Worm (Caenorhabditis elegans) whole organism, mixed stage, embryonic: ENCODE measurements around the gene sri-32.
"Not testable (repeated sequence)": the region's sequence is repeated elsewhere in the genome, so short reads cannot be mapped to it uniquely, and the experiment has no call there.

Experiments
- M03D4.4 ChIP-seq: sonication (generic microtip); optimal IDR thresholded peaks from 2 replicates; lab custom pipeline; 2017; ENCODE audit warnings: mild to moderate bottlenecking, missing genetic modification characterization, missing compliant biosample characterization
- bed-3 ChIP-seq: fragments of 200-800 bp; sonication (Bioruptor generic); optimal IDR thresholded peaks from 3 replicates; lab custom pipeline; 2018; ENCODE audit warnings: mild to moderate bottlenecking, missing genetic modification characterization, moderate library complexity, missing compliant biosample characterization
- blmp-1 ChIP-seq: fragments of 150-350 bp; optimal IDR thresholded peaks from 2 replicates; lab custom pipeline; 2014; ENCODE audit warnings: missing biosample characterization, missing genetic modification characterization
- ceh-39 ChIP-seq: fragments of 150-350 bp; optimal IDR thresholded peaks from 2 replicates; lab custom pipeline; 2014; ENCODE audit warnings: missing biosample characterization, missing genetic modification characterization
- ceh-43 ChIP-seq: fragments of 200-800 bp; sonication (Bioruptor generic); optimal IDR thresholded peaks from 2 replicates; lab custom pipeline; 2018; ENCODE audit warnings: mild to moderate bottlenecking, missing genetic modification characterization, moderate library complexity, missing compliant biosample characterization
- ces-1 ChIP-seq: fragments of 150-350 bp; optimal IDR thresholded peaks from 2 replicates; lab custom pipeline; 2014; ENCODE audit warnings: missing biosample characterization, missing genetic modification reagents, missing genetic modification characterization
- cnd-1 ChIP-seq: fragments of 200-800 bp; sonication (Bioruptor generic); optimal IDR thresholded peaks from 2 replicates; lab custom pipeline; 2018; ENCODE audit warnings: mild to moderate bottlenecking, missing genetic modification characterization, missing compliant biosample characterization
- drap-1 ChIP-seq: fragments of 200-800 bp; sonication (Bioruptor generic); optimal IDR thresholded peaks from 3 replicates; lab custom pipeline; 2018; ENCODE audit warnings: mild to moderate bottlenecking, missing genetic modification characterization, missing compliant biosample characterization
- elt-1 ChIP-seq: sonication (generic microtip); optimal IDR thresholded peaks from 2 replicates; lab custom pipeline; 2017; ENCODE audit warnings: missing genetic modification characterization, mild to moderate bottlenecking, missing compliant biosample characterization, antibody characterized with exemption, moderate library complexity, borderline replicate concordance; ENCODE audit not compliant: insufficient read depth
- elt-3 ChIP-seq: fragments of 150-350 bp; optimal IDR thresholded peaks from 2 replicates; lab custom pipeline; 2014; ENCODE audit warnings: missing biosample characterization, missing genetic modification characterization
- flh-1 ChIP-seq: fragments of 200-800 bp; sonication (Bioruptor generic); optimal IDR thresholded peaks from 2 replicates; lab custom pipeline; 2018; ENCODE audit warnings: mild to moderate bottlenecking, missing genetic modification characterization, moderate library complexity, missing compliant biosample characterization
- ham-2 ChIP-seq: fragments of 200-800 bp; sonication (Bioruptor generic); optimal IDR thresholded peaks from 2 replicates; lab custom pipeline; 2018; ENCODE audit warnings: mild to moderate bottlenecking, missing genetic modification characterization, missing compliant biosample characterization
- hlh-1 ChIP-seq: fragments of 150-350 bp; optimal IDR thresholded peaks from 2 replicates; lab custom pipeline; 2014; ENCODE audit warnings: missing biosample characterization, missing genetic modification reagents, missing genetic modification characterization
- lin-13 ChIP-seq: fragments of 150-350 bp; optimal IDR thresholded peaks from 2 replicates; lab custom pipeline; 2014; ENCODE audit warnings: missing biosample characterization, missing genetic modification characterization
- lin-32 ChIP-seq: fragments of 200-800 bp; sonication (Bioruptor generic); optimal IDR thresholded peaks from 2 replicates; lab custom pipeline; 2018; ENCODE audit warnings: mild to moderate bottlenecking, missing genetic modification characterization, missing compliant biosample characterization
- lsy-2 ChIP-seq: fragments of 150-350 bp; optimal IDR thresholded peaks from 2 replicates; lab custom pipeline; 2014; ENCODE audit warnings: missing biosample characterization, missing genetic modification characterization
- mab-5 ChIP-seq: fragments of 150-350 bp; optimal IDR thresholded peaks from 2 replicates; lab custom pipeline; 2014; ENCODE audit warnings: missing biosample characterization, missing genetic modification characterization
- mep-1 ChIP-seq: fragments of 150-350 bp; optimal IDR thresholded peaks from 2 replicates; lab custom pipeline; 2017; ENCODE audit warnings: missing biosample characterization, missing genetic modification reagents, missing genetic modification characterization, inconsistent platforms
- mls-2 ChIP-seq: sonication (generic microtip); optimal IDR thresholded peaks from 2 replicates; lab custom pipeline; 2016; ENCODE audit warnings: mild to moderate bottlenecking, missing genetic modification characterization, moderate library complexity, missing compliant biosample characterization
- nhr-2 ChIP-seq: fragments of 150-350 bp; optimal IDR thresholded peaks from 2 replicates; lab custom pipeline; 2014; ENCODE audit warnings: missing biosample characterization, missing genetic modification characterization
- nhr-237 ChIP-seq: fragments of 150-350 bp; optimal IDR thresholded peaks from 2 replicates; lab custom pipeline; 2014; ENCODE audit warnings: missing biosample characterization, missing genetic modification characterization
- nhr-28 ChIP-seq: fragments of 150-350 bp; optimal IDR thresholded peaks from 2 replicates; lab custom pipeline; 2014; ENCODE audit warnings: missing biosample characterization, missing genetic modification characterization
- pha-4 ChIP-seq: fragments of 150-350 bp; optimal IDR thresholded peaks from 2 replicates; lab custom pipeline; 2018; ENCODE audit warnings: missing biosample characterization, missing genetic modification reagents, missing genetic modification characterization
- sem-2 ChIP-seq: fragments of 200-800 bp; sonication (Bioruptor generic); optimal IDR thresholded peaks from 2 replicates; lab custom pipeline; 2018; ENCODE audit warnings: mild to moderate bottlenecking, missing genetic modification characterization, missing compliant biosample characterization
- snpc-4 ChIP-seq: fragments of 150-350 bp; optimal IDR thresholded peaks from 2 replicates; lab custom pipeline; 2014; ENCODE audit warnings: missing biosample characterization, missing genetic modification characterization
- sptf-1 ChIP-seq: sonication (generic microtip); optimal IDR thresholded peaks from 2 replicates; lab custom pipeline; 2017; ENCODE audit warnings: mild to moderate bottlenecking, missing genetic modification characterization, moderate library complexity, missing compliant biosample characterization
- tbx-8 ChIP-seq: fragments of 200-800 bp; sonication (Bioruptor generic); optimal IDR thresholded peaks from 2 replicates; lab custom pipeline; 2018; ENCODE audit warnings: mild to moderate bottlenecking, missing genetic modification characterization, moderate library complexity, missing compliant biosample characterization
- unc-120 ChIP-seq: sonication (generic microtip); optimal IDR thresholded peaks from 2 replicates; lab custom pipeline; 2017; ENCODE audit warnings: missing genetic modification characterization, missing compliant biosample characterization; ENCODE audit not compliant: poor library complexity, severe bottlenecking
- unc-39 ChIP-seq: fragments of 150-350 bp; optimal IDR thresholded peaks from 2 replicates; lab custom pipeline; 2014; ENCODE audit warnings: missing biosample characterization, missing genetic modification characterization
- unc-62 ChIP-seq: fragments of 150-350 bp; optimal IDR thresholded peaks from 2 replicates; lab custom pipeline; 2014; ENCODE audit warnings: missing biosample characterization, missing genetic modification reagents, missing genetic modification characterization
- zip-8 ChIP-seq: fragments of 150-350 bp; optimal IDR thresholded peaks from 2 replicates; lab custom pipeline; 2014; ENCODE audit warnings: missing biosample characterization, missing genetic modification characterization
- ztf-11 ChIP-seq: fragments of 150-350 bp; optimal IDR thresholded peaks from 2 replicates; lab custom pipeline; 2014; ENCODE audit warnings: missing biosample characterization, missing genetic modification characterization

Gene sri-32

ce11 chrII:3154383-3154782 lies at the start of gene sri-32:
Gene sri-32, minus strand, starts transcription at chrII:3154483.
- no peak for TF ChIP-seq sem-2
- TF ChIP-seq elt-3 (tag; lab: Kevin White, UChicago): no peak
- TF ChIP-seq sptf-1 (tag; lab: Kevin White, UChicago): no peak

- TF ChIP-seq lin-13 (tag; lab: Kevin White, UChicago) (no peak), bed-3 (GFP tag; lab: Kevin White, UChicago) (no peak), nhr-2 (no peak), sem-2 (no peak), ceh-43 (no peak), lin-32 (GFP tag; lab: Kevin White, UChicago) (no peak)
These were observed 49.1 kb upstream of the sri-32 start, which contains the start of gene sri-50 for ce11 chrII:3203415-3203814. Gene sri-50, plus strand, starts transcription at chrII:3203715.

DNA sequence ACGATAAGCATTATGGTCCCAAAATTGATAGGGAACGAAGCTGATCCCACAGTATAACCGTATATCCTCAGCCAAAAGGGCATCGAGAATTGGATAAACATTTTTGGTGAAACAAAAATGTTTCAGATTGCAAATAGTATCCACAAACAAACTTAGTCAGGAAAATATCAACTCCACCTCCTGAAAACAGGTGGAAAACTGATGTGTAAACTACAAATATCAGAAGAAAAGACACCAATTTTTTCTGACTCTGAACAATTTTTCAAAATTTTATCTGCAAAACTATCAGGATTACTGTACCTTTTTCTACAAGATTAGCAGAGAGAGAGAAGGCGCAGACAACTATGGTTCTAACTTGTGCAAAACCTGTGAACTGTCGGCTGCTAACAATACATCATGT lies 48.2 kb upstream of the sri-32 start, which contains the start of gene sri-53:
Gene sri-53, minus strand, starts transcription at position 101 of the 400 bp plus-strand sequence.
- no peak for TF ChIP-seq hlh-1 (tag; lab: Kevin White, UChicago)
- TF ChIP-seq unc-39 (tag; lab: Kevin White, UChicago): no peak
- no peak for TF ChIP-seq mep-1
- TF ChIP-seq ceh-39: no peak
- TF ChIP-seq pha-4: no peak
- no peak for TF ChIP-seq nhr-237
- no peak for TF ChIP-seq snpc-4 (tag; lab: Kevin White, UChicago)
- no peak for TF ChIP-seq drap-1 (GFP tag; lab: Kevin White, UChicago)
- no peak for TF ChIP-seq blmp-1 (tag; lab: Kevin White, UChicago)
- TF ChIP-seq elt-1: no peak
- no peak for TF ChIP-seq nhr-2
- no peak for TF ChIP-seq cnd-1 (tag; lab: Kevin White, UChicago)
- no peak for TF ChIP-seq lin-32 (GFP tag; lab: Kevin White, UChicago)
- no peak for TF ChIP-seq mls-2
- TF ChIP-seq sem-2: no peak
- no peak for TF ChIP-seq sptf-1 (tag; lab: Kevin White, UChicago)
- TF ChIP-seq flh-1 (GFP tag; lab: Kevin White, UChicago): no peak
- no peak for TF ChIP-seq M03D4.4 (tag; lab: Kevin White, UChicago)

DNA sequence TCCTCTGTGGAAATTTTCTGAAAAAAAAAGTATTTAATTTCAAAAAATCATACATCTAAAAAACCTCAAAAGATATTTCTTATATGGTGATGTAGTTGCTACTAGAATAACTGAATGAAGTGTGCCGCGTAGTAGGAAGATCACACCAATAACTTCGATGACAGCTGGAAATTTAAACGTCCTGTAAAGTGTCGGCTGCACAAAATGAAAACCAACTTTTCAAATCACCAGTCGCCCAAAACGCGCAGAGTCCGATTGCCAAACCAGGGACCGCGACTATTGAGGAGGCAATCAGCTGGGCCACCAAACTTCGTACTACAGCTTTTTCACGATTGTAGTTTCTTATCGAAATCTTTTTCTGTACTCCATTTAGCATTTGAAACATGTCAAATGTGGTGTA lies 47.0 kb upstream of the sri-32 start, which contains the start of gene sri-48:
Gene sri-48, minus strand, starts transcription at position 101 of the 400 bp plus-strand sequence.
- not testable (repeated sequence) for TF ChIP-seq ztf-11, lin-13, mab-5 (tag; lab: Kevin White, UChicago)

DNA sequence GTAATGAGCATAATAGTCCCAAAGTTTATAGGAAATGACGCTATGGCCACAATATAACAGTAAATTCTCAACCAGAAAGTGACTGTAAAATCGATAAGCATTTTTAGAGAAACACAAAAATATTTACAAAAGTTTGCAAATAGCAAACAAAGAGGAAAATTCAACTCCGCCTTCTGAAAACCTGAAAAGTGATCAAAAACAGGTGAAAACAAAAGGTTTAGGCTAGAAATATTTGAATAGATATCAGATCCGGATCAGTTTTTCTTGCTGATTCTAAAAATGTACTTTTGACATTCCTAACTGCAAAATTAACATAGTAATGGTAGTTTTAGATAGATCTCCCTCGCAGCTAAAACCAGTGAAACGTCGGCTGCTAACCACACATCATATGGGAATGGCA lies 44.7 kb upstream of the sri-32 start, which contains the start of gene sri-51:
Gene sri-51, minus strand, starts transcription at position 101 of the 400 bp plus-strand sequence.
- TF ChIP-seq lin-32 (GFP tag; lab: Kevin White, UChicago) (no peak), ceh-43 (no peak), mab-5 (tag; lab: Kevin White, UChicago) (no peak), blmp-1 (tag; lab: Kevin White, UChicago) (no peak), bed-3 (GFP tag; lab: Kevin White, UChicago) (no peak), elt-1 (no peak), tbx-8 (no peak), nhr-237 (no peak), lsy-2 (tag; lab: Kevin White, UChicago) (no peak), mls-2 (no peak), cnd-1 (tag; lab: Kevin White, UChicago) (no peak), ham-2 (GFP tag; lab: Kevin White, UChicago) (no peak), unc-120 (tag; lab: Kevin White, UChicago) (no peak), pha-4 (no peak)

DNA sequence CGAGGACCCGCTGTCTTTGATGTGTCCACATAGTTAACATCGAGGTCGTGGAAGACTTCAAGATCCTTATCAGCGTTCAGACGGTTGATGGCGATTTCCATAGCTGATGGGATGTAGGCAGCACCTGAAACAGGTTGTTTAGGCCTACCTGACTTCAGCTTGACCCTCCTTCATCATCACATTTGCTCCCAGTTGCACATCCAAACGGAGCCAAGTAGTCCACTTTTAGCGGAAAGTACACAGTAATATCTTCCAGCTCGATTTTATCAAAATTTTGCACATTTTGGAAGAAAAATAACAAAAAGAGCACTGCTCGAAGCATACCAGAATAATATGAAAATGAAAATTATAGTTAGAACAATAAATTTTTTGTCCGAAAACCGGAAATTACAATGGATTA lies 42.7 kb upstream of the sri-32 start, which contains the start of gene gcy-15:
Gene gcy-15, minus strand, starts transcription at position 101 of the 400 bp plus-strand sequence.
- TF ChIP-seq nhr-2 (no peak), flh-1 (GFP tag; lab: Kevin White, UChicago) (no peak), nhr-237 (no peak), sptf-1 (tag; lab: Kevin White, UChicago) (no peak), zip-8 (tag; lab: Kevin White, UChicago) (no peak), nhr-28 (tag; lab: Kevin White, UChicago) (no peak), mls-2 (no peak), unc-62 (GFP tag; lab: Kevin White, UChicago) (no peak), ham-2 (GFP tag; lab: Kevin White, UChicago) (no peak), elt-3 (tag; lab: Kevin White, UChicago) (no peak), lin-32 (GFP tag; lab: Kevin White, UChicago) (no peak), unc-39 (tag; lab: Kevin White, UChicago) (no peak), M03D4.4 (tag; lab: Kevin White, UChicago) (no peak), unc-120 (tag; lab: Kevin White, UChicago) (no peak), ces-1 (GFP tag; lab: Kevin White, UChicago) (no peak), lin-13 (tag; lab: Kevin White, UChicago) (no peak), elt-1 (no peak)
